Fruit fly (Drosophila melanogaster) whole organism, prepupa: Measurements from ENCODE around the gene CG42460.

ENCODE experiments used
- Blimp-1 ChIP-seq: fragments of 200-800 bp; sonication (Bioruptor generic); optimal IDR thresholded peaks from 3 replicates; lab custom pipeline; 2017; ENCODE audit warnings: missing biosample characterization, missing genetic modification characterization, mild to moderate bottlenecking, moderate library complexity, missing genetic modification reagents
- CG10631 ChIP-seq: fragments of 200-800 bp; sonication (Bioruptor generic); optimal IDR thresholded peaks from 2 replicates; lab custom pipeline; 2016; ENCODE audit warnings: missing biosample characterization, missing genetic modification characterization
- CG10669 ChIP-seq: fragments of 200-800 bp; sonication (Bioruptor generic); optimal IDR thresholded peaks from 3 replicates; lab custom pipeline; 2018; ENCODE audit warnings: missing biosample characterization, mild to moderate bottlenecking, missing genetic modification characterization, moderate library complexity
- CG11294 ChIP-seq: fragments of 200-800 bp; sonication (Bioruptor generic); IDR thresholded peaks from 2 replicates; pipeline ENCODE4 v1.3.6; 2022; ENCODE audit warnings: missing biosample characterization, missing genetic modification characterization
- CG15336 ChIP-seq: fragments of 200-800 bp; sonication (Bioruptor generic); IDR thresholded peaks from 2 replicates; pipeline ENCODE4 v1.3.6; 2022; ENCODE audit warnings: missing biosample characterization, missing genetic modification characterization
- CG1621 ChIP-seq: fragments of 200-800 bp; sonication (Bioruptor generic); optimal IDR thresholded peaks from 3 replicates; lab custom pipeline; 2018; ENCODE audit warnings: missing biosample characterization, mild to moderate bottlenecking, missing genetic modification characterization
- CG16779 ChIP-seq: fragments of 200-800 bp; sonication (Bioruptor generic); optimal IDR thresholded peaks from 3 replicates; lab custom pipeline; 2017; ENCODE audit warnings: missing biosample characterization, mild to moderate bottlenecking, missing genetic modification characterization
- CG3032 ChIP-seq: fragments of 200-800 bp; optimal IDR thresholded peaks from 2 replicates; lab custom pipeline; 2019; ENCODE audit warnings: missing biosample characterization, mild to moderate bottlenecking, missing genetic modification characterization, moderate library complexity
- CG31627 ChIP-seq: fragments of 200-800 bp; sonication (Bioruptor generic); optimal IDR thresholded peaks from 3 replicates; lab custom pipeline; 2016; ENCODE audit warnings: missing biosample characterization, missing genetic modification characterization
- CG32006 ChIP-seq: fragments of 200-800 bp; sonication (Bioruptor generic); optimal IDR thresholded peaks from 3 replicates; lab custom pipeline; 2017; ENCODE audit warnings: missing biosample characterization, mild to moderate bottlenecking, missing genetic modification characterization
- CG3919 ChIP-seq: fragments of 200-800 bp; sonication (Bioruptor generic); optimal IDR thresholded peaks from 3 replicates; lab custom pipeline; 2016; ENCODE audit warnings: missing biosample characterization, missing genetic modification characterization
- CG4318 ChIP-seq: fragments of 200-800 bp; sonication (Bioruptor generic); optimal IDR thresholded peaks from 3 replicates; lab custom pipeline; 2017; ENCODE audit warnings: missing biosample characterization, mild to moderate bottlenecking, missing genetic modification characterization
- CG6163 ChIP-seq: fragments of 200-800 bp; sonication (Bioruptor generic); IDR thresholded peaks from 3 replicates; pipeline ENCODE4 v1.3.6; 2022; ENCODE audit warnings: missing biosample characterization, missing genetic modification characterization
- CG6792 ChIP-seq: fragments of 200-800 bp; sonication (Bioruptor generic); optimal IDR thresholded peaks from 3 replicates; lab custom pipeline; 2016; ENCODE audit warnings: missing biosample characterization, missing genetic modification characterization
- CG6808 ChIP-seq: fragments of 200-800 bp; sonication (Bioruptor generic); optimal IDR thresholded peaks from 3 replicates; lab custom pipeline; 2017; ENCODE audit warnings: missing biosample characterization, missing genetic modification characterization, mild to moderate bottlenecking, moderate library complexity, missing genetic modification reagents
- CG6854 ChIP-seq: fragments of 200-800 bp; sonication (Bioruptor generic); optimal IDR thresholded peaks from 2 replicates; lab custom pipeline; 2017; ENCODE audit warnings: missing biosample characterization, mild to moderate bottlenecking, missing genetic modification characterization
- CG7368 ChIP-seq: fragments of 200-800 bp; sonication (Bioruptor generic); optimal IDR thresholded peaks from 3 replicates; lab custom pipeline; 2016; ENCODE audit warnings: missing biosample characterization, missing genetic modification characterization
- CG8319 ChIP-seq: fragments of 200-800 bp; sonication (Bioruptor generic); optimal IDR thresholded peaks from 3 replicates; lab custom pipeline; 2016; ENCODE audit warnings: missing biosample characterization, missing genetic modification characterization
- CG9139 ChIP-seq: fragments of 200-800 bp; sonication (Bioruptor generic); optimal IDR thresholded peaks from 3 replicates; lab custom pipeline; 2017; ENCODE audit warnings: missing biosample characterization, mild to moderate bottlenecking, missing genetic modification characterization
- Eip75B ChIP-seq: fragments of 200-800 bp; sonication (Bioruptor generic); optimal IDR thresholded peaks from 3 replicates; lab custom pipeline; 2016; ENCODE audit warnings: missing biosample characterization, missing genetic modification characterization
- Eip78C ChIP-seq: fragments of 200-800 bp; sonication (Bioruptor generic); peaks from one replicate; lab custom pipeline; 2016; ENCODE audit warnings: missing biosample characterization, missing genetic modification characterization
- Eip93F ChIP-seq: fragments of 200-800 bp; sonication (Bioruptor generic); optimal IDR thresholded peaks from 2 replicates; lab custom pipeline; 2016; ENCODE audit warnings: missing biosample characterization, mild to moderate bottlenecking, missing genetic modification characterization
- Gug ChIP-seq: fragments of 200-800 bp; sonication (Bioruptor generic); IDR thresholded peaks from 2 replicates; pipeline ENCODE4 v1.3.6; 2022; ENCODE audit warnings: missing biosample characterization, missing genetic modification characterization
- Hr38 ChIP-seq: sonication (Bioruptor generic); optimal IDR thresholded peaks from 2 replicates; lab custom pipeline; 2016; ENCODE audit warnings: missing biosample characterization, missing genetic modification characterization
- Hr39 ChIP-seq: fragments of 200-800 bp; sonication (Bioruptor generic); optimal IDR thresholded peaks from 2 replicates; lab custom pipeline; 2016; ENCODE audit warnings: missing biosample characterization, missing genetic modification characterization
- Hr4 ChIP-seq: fragments of 200-800 bp; sonication (Bioruptor generic); optimal IDR thresholded peaks from 3 replicates; lab custom pipeline; 2016; ENCODE audit warnings: missing biosample characterization, missing genetic modification characterization
- Met ChIP-seq: fragments of 200-800 bp; sonication (Bioruptor generic); optimal IDR thresholded peaks from 3 replicates; lab custom pipeline; 2016; ENCODE audit warnings: missing biosample characterization, missing genetic modification characterization
- Smox ChIP-seq: fragments of 200-800 bp; sonication (Bioruptor generic); optimal IDR thresholded peaks from 3 replicates; lab custom pipeline; 2016; ENCODE audit warnings: missing biosample characterization, missing genetic modification characterization
- Sox102F ChIP-seq: fragments of 200-800 bp; sonication (Bioruptor generic); optimal IDR thresholded peaks from 2 replicates; lab custom pipeline; 2016; ENCODE audit warnings: missing biosample characterization, mild to moderate bottlenecking, missing genetic modification characterization
- Sox14 ChIP-seq: fragments of 200-800 bp; sonication (Bioruptor generic); optimal IDR thresholded peaks from 3 replicates; lab custom pipeline; 2016; ENCODE audit warnings: missing biosample characterization, missing genetic modification characterization
- acj6 ChIP-seq: fragments of 200-800 bp; sonication (Bioruptor generic); optimal IDR thresholded peaks from 3 replicates; lab custom pipeline; 2016; ENCODE audit warnings: missing biosample characterization, missing genetic modification characterization
- cyc ChIP-seq: fragments of 200-800 bp; sonication (Bioruptor generic); optimal IDR thresholded peaks from 3 replicates; lab custom pipeline; 2016; ENCODE audit warnings: missing biosample characterization, missing genetic modification characterization
- eg ChIP-seq: fragments of 200-800 bp; sonication (Bioruptor generic); IDR thresholded peaks from 3 replicates; pipeline ENCODE4 v1.3.6; 2022; ENCODE audit warnings: missing biosample characterization, missing genetic modification characterization
- esn ChIP-seq: fragments of 200-800 bp; sonication (Bioruptor generic); optimal IDR thresholded peaks from 2 replicates; lab custom pipeline; 2016; ENCODE audit warnings: missing biosample characterization, mild to moderate bottlenecking, missing genetic modification characterization, moderate library complexity
- fd85E ChIP-seq: fragments of 200-800 bp; sonication (Bioruptor generic); optimal IDR thresholded peaks from 3 replicates; lab custom pipeline; 2016; ENCODE audit warnings: missing biosample characterization, missing genetic modification characterization
- fkh ChIP-seq: fragments of 200-800 bp; sonication (Bioruptor generic); optimal IDR thresholded peaks from 3 replicates; lab custom pipeline; 2017; ENCODE audit warnings: missing biosample characterization, mild to moderate bottlenecking, missing genetic modification characterization, moderate library complexity
- lz ChIP-seq: fragments of 200-800 bp; sonication (Bioruptor generic); optimal IDR thresholded peaks from 3 replicates; lab custom pipeline; 2016; ENCODE audit warnings: missing biosample characterization, missing genetic modification characterization
- net ChIP-seq: fragments of 200-800 bp; sonication (Bioruptor generic); optimal IDR thresholded peaks from 3 replicates; lab custom pipeline; 2016; ENCODE audit warnings: missing biosample characterization, missing genetic modification characterization
- pdm3 ChIP-seq: fragments of 200-800 bp; sonication (Bioruptor generic); optimal IDR thresholded peaks from 3 replicates; lab custom pipeline; 2016; ENCODE audit warnings: missing biosample characterization, missing genetic modification characterization
- spab ChIP-seq: fragments of 200-800 bp; sonication (Bioruptor generic); optimal IDR thresholded peaks from 2 replicates; lab custom pipeline; 2017; ENCODE audit warnings: missing biosample characterization, mild to moderate bottlenecking, missing genetic modification characterization, missing genetic modification reagents
- svp ChIP-seq: fragments of 200-800 bp; sonication (Bioruptor generic); peaks from one replicate; lab custom pipeline; 2016; ENCODE audit warnings: missing biosample characterization, missing genetic modification characterization
- topi ChIP-seq: fragments of 200-800 bp; sonication (Bioruptor generic); optimal IDR thresholded peaks from 3 replicates; lab custom pipeline; 2016; ENCODE audit warnings: missing biosample characterization, missing genetic modification characterization
- vri ChIP-seq: fragments of 200-800 bp; sonication (Bioruptor generic); optimal IDR thresholded peaks from 3 replicates; lab custom pipeline; 2016; ENCODE audit warnings: missing biosample characterization, mild to moderate bottlenecking, missing genetic modification characterization

CG42460 gene

DNA sequence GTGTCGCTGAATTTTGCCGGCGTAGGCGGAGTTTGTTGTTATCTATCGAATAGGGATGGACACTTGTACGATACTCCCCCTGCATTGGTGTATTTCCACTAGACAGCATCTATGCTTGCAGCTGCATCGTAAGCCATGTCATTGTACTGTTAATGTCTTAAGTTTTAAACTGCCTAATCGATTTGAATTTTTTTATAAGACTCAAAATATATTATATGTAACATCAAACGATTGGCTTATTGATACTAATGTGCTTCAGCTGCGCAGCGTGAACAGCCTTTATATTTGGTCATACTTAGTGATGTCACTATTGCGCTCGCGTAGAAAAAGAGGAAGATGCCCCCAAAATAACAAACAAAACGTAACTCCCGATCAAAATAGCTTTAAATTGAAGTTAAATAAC is 11.6 kb downstream of the CG42460 start, which contains the start of the genes CG9662 and Ptpa (continued):
- peak; percentile 59 for TF ChIP-seq CG15336 (GFP tag; lab: Robert Waterston, UW)
- TF ChIP-seq Smox (GFP tag; lab: Kevin White, UChicago), result peak; percentile 72
- no peak for TF ChIP-seq CG9139 (GFP tag; lab: Kevin White, UChicago)
- TF ChIP-seq CG10669, result peak; percentile 45
- peak; percentile 79 for TF ChIP-seq Hr4 (GFP tag; lab: Kevin White, UChicago)
- no peak for TF ChIP-seq Hr38
- peak; percentile 82 for TF ChIP-seq esn (GFP tag; lab: Kevin White, UChicago)
- peak; percentile 72 for TF ChIP-seq fkh (GFP tag; lab: Kevin White, UChicago)
- peak; percentile 73 for TF ChIP-seq topi (GFP tag; lab: Kevin White, UChicago)
- TF ChIP-seq spab (GFP tag; lab: Kevin White, UChicago), result peak; percentile 15
- peak; percentile 72 for TF ChIP-seq CG4318 (GFP tag; lab: Kevin White, UChicago)
- TF ChIP-seq CG3032, result peak; percentile 76
- TF ChIP-seq CG6854 (GFP tag; lab: Kevin White, UChicago), result no peak
- peak; percentile 37 for TF ChIP-seq net
- peak; percentile 61 for TF ChIP-seq Sox102F (GFP tag; lab: Kevin White, UChicago)
- TF ChIP-seq Eip78C (GFP tag; lab: Kevin White, UChicago), result peak; percentile 82
- no peak for TF ChIP-seq Blimp-1 (GFP tag; lab: Kevin White, UChicago)
- no peak for TF ChIP-seq fd85E (GFP tag; lab: Kevin White, UChicago)

- TF ChIP-seq CG6792 (GFP tag; lab: Kevin White, UChicago) (no peak), CG3919 (no peak), Gug (no peak), Hr38 (no peak), esn (GFP tag; lab: Kevin White, UChicago) (no peak), CG6808 (GFP tag; lab: Kevin White, UChicago) (no peak), CG3032 (no peak), lz (no peak)
Observed at dm6 chr2L:3375611-3376010, 12.7 kb downstream of the CG42460 start, which contains the start of gene CG15412. Gene CG15412, minus strand, starts transcription at chr2L:3375711.

- TF ChIP-seq CG11294 (GFP tag; lab: Robert Waterston, UW), result no peak
- TF ChIP-seq Hr39, result no peak
- peak; percentile 26 for TF ChIP-seq esn (GFP tag; lab: Kevin White, UChicago)
- TF ChIP-seq svp (GFP tag; lab: Kevin White, UChicago), result peak; percentile 37
- TF ChIP-seq lz, result peak; percentile 9
- peak; percentile 11 for TF ChIP-seq Eip93F (GFP tag; lab: Kevin White, UChicago)
- TF ChIP-seq CG8319, result no peak
- TF ChIP-seq Eip78C (GFP tag; lab: Kevin White, UChicago), result peak; percentile 63
- no peak for TF ChIP-seq CG10669
- TF ChIP-seq pdm3 (GFP tag; lab: Kevin White, UChicago), result peak; percentile 13
- no peak for TF ChIP-seq acj6
- TF ChIP-seq fkh (GFP tag; lab: Kevin White, UChicago), result peak; percentile 6
- TF ChIP-seq CG6854 (GFP tag; lab: Kevin White, UChicago), result peak; percentile 27
- TF ChIP-seq vri, result no peak
- peak; percentile 40 for TF ChIP-seq Sox14 (GFP tag; lab: Kevin White, UChicago)
- TF ChIP-seq Gug, result no peak
- TF ChIP-seq cyc (GFP tag; lab: Kevin White, UChicago), result peak; percentile 10
- TF ChIP-seq CG15336 (GFP tag; lab: Robert Waterston, UW), result peak; percentile 14; the same call in 1 of the 2 replicates
Observed at dm6 chr2L:3373242-3373641, 15.1 kb downstream of the CG42460 start, which contains the start of gene GramD1B. Gene GramD1B, minus strand, starts transcription at chr2L:3373372.

dm6 chr2L:3372483-3372929 is 15.8 kb downstream of the CG42460 start:
- peak; percentile 17 for TF ChIP-seq CG4318 (GFP tag; lab: Kevin White, UChicago)
- TF ChIP-seq CG6808 (GFP tag; lab: Kevin White, UChicago), result peak; percentile 17
- TF ChIP-seq vri, result no peak
- TF ChIP-seq lz, result no peak
- peak; percentile 25 for TF ChIP-seq Eip75B
- no peak for TF ChIP-seq CG11294 (GFP tag; lab: Robert Waterston, UW)
- no peak for TF ChIP-seq Blimp-1 (GFP tag; lab: Kevin White, UChicago)
- peak; percentile 61 for TF ChIP-seq esn (GFP tag; lab: Kevin White, UChicago)
- TF ChIP-seq svp (GFP tag; lab: Kevin White, UChicago), result peak; percentile 71
- TF ChIP-seq CG10669, result no peak
- peak; percentile 12 for TF ChIP-seq pdm3 (GFP tag; lab: Kevin White, UChicago)
- peak; percentile 36 for TF ChIP-seq CG10631 (GFP tag; lab: Kevin White, UChicago)
- peak; percentile 50 for TF ChIP-seq CG32006 (GFP tag; lab: Kevin White, UChicago)
- peak; percentile 64; the same call in 2 of the 3 replicates for TF ChIP-seq CG6163 (GFP tag; lab: Robert Waterston, UW)
- TF ChIP-seq CG6792 (GFP tag; lab: Kevin White, UChicago), result peak; percentile 5
- no peak for TF ChIP-seq fd85E (GFP tag; lab: Kevin White, UChicago)
- TF ChIP-seq CG3919, result peak; percentile 21
- no peak for TF ChIP-seq CG16779 (tag; lab: Kevin White, UChicago)
- TF ChIP-seq CG7368 (GFP tag; lab: Kevin White, UChicago), result no peak
- peak; percentile 18 for TF ChIP-seq Hr39
- no peak for TF ChIP-seq CG1621 (tag; lab: Kevin White, UChicago)
- TF ChIP-seq CG31627, result peak; percentile 40
- peak; percentile 26; the same call in 1 of the 2 replicates for TF ChIP-seq Gug
- TF ChIP-seq Met (GFP tag; lab: Kevin White, UChicago), result no peak
- no peak for TF ChIP-seq Smox (GFP tag; lab: Kevin White, UChicago)
- TF ChIP-seq eg (GFP tag; lab: Robert Waterston, UW), result peak; percentile 69
- peak; percentile 60 for TF ChIP-seq CG15336 (GFP tag; lab: Robert Waterston, UW)
